Worm (Caenorhabditis elegans) whole organism, L1 larva: ENCODE data around the gene Y67D8B.2.

Source experiments
- C16A3.4 ChIP-seq: fragments of 150-350 bp; optimal IDR thresholded peaks from 2 replicates; lab custom pipeline; 2014; ENCODE audit warnings: missing biosample characterization, missing genetic modification characterization
- F16B12.6 ChIP-seq: fragments of 150-350 bp; optimal IDR thresholded peaks from 2 replicates; lab custom pipeline; 2014; ENCODE audit warnings: missing biosample characterization, missing genetic modification characterization
- aha-1 ChIP-seq: fragments of 150-350 bp; optimal IDR thresholded peaks from 2 replicates; lab custom pipeline; 2014; ENCODE audit warnings: missing biosample characterization, missing genetic modification characterization
- aly-2 ChIP-seq: fragments of 150-350 bp; optimal IDR thresholded peaks from 2 replicates; lab custom pipeline; 2014; ENCODE audit warnings: missing biosample characterization, missing genetic modification characterization
- blmp-1 ChIP-seq: fragments of 150-350 bp; optimal IDR thresholded peaks from 2 replicates; lab custom pipeline; 2014; ENCODE audit warnings: missing biosample characterization, missing genetic modification characterization
- ceh-63 ChIP-seq: fragments of 200-800 bp; sonication (Bioruptor generic); optimal IDR thresholded peaks from 2 replicates; lab custom pipeline; 2018; ENCODE audit warnings: mild to moderate bottlenecking, missing genetic modification characterization, missing compliant biosample characterization
- ceh-8 ChIP-seq: fragments of 200-800 bp; sonication (Bioruptor generic); optimal IDR thresholded peaks from 2 replicates; lab custom pipeline; 2018; ENCODE audit warnings: mild to moderate bottlenecking, missing genetic modification characterization, moderate library complexity, missing compliant biosample characterization
- ceh-82 ChIP-seq, 3 experiments: fragments of 150-350 bp in 1 of 3; sonication (generic microtip) in 2 of 3; optimal IDR thresholded peaks; 2 replicates each; lab custom pipeline; 2014 to 2017; ENCODE audit warnings: missing biosample characterization in 3 of 3, missing genetic modification characterization in 3 of 3
- ces-1 ChIP-seq: fragments of 150-350 bp; optimal IDR thresholded peaks from 2 replicates; lab custom pipeline; 2014; ENCODE audit warnings: missing biosample characterization, missing genetic modification reagents, missing genetic modification characterization
- dpl-1 ChIP-seq, 3 experiments: fragments of 150-350 bp in 2 of 3; sonication (generic microtip) in 1 of 3; optimal IDR thresholded peaks; 2 replicates each; lab custom pipeline; 2014 to 2017; ENCODE audit warnings: missing biosample characterization in 3 of 3, missing genetic modification characterization in 3 of 3, missing genetic modification reagents in 3 of 3
- egl-13 ChIP-seq: sonication (generic microtip); optimal IDR thresholded peaks from 2 replicates; lab custom pipeline; 2016; ENCODE audit warnings: missing genotype, missing genetic modification reagents, missing genetic modification characterization, missing compliant biosample characterization
- elt-2 ChIP-seq: sonication (generic microtip); optimal IDR thresholded peaks from 2 replicates; lab custom pipeline; 2016; ENCODE audit warnings: missing genetic modification characterization, mild to moderate bottlenecking, inconsistent platforms, missing compliant biosample characterization, missing genetic modification reagents
- elt-3 ChIP-seq, 6 experiments: fragments of 150-350 bp in 1 of 6; sonication (generic microtip); optimal IDR thresholded peaks; 2 replicates each; lab custom pipeline; 2017 to 2018; ENCODE audit warnings: missing biosample characterization in 6 of 6, missing genetic modification characterization in 6 of 6, inconsistent platforms in 1 of 6
- fkh-8 ChIP-seq: sonication (generic microtip); optimal IDR thresholded peaks from 2 replicates; lab custom pipeline; 2016; ENCODE audit warnings: mild to moderate bottlenecking, missing genetic modification characterization, missing compliant biosample characterization
- fos-1 ChIP-seq: fragments of 150-350 bp; optimal IDR thresholded peaks from 2 replicates; lab custom pipeline; 2014; ENCODE audit warnings: missing biosample characterization, missing genetic modification characterization
- grh-1 ChIP-seq: fragments of 200-800 bp; sonication (Bioruptor generic); IDR thresholded peaks from 2 replicates; pipeline ENCODE4 v1.3.6; 2022; ENCODE audit warnings: missing genetic modification reagents, missing genetic modification characterization, missing compliant biosample characterization
- hpl-2 ChIP-seq: fragments of 150-350 bp; optimal IDR thresholded peaks from 2 replicates; lab custom pipeline; 2014; ENCODE audit warnings: missing biosample characterization, missing genetic modification reagents, missing genetic modification characterization
- lin-14 ChIP-seq: fragments of 200-800 bp; sonication (Bioruptor generic); optimal IDR thresholded peaks from 2 replicates; lab custom pipeline; 2018; ENCODE audit warnings: mild to moderate bottlenecking, missing genetic modification characterization, moderate library complexity, missing compliant biosample characterization
- lin-15B ChIP-seq: fragments of 150-350 bp; sonication (generic microtip); optimal IDR thresholded peaks from 3 replicates; lab custom pipeline; 2014; ENCODE audit warnings: missing biosample characterization, missing genetic modification characterization
- lin-35 ChIP-seq, 2 experiments: fragments of 150-350 bp; optimal IDR thresholded peaks; 2 replicates each; lab custom pipeline; 2014; ENCODE audit warnings: missing biosample characterization in 2 of 2, missing genetic modification characterization in 2 of 2, missing genetic modification reagents in 2 of 2
- lir-3 ChIP-seq: sonication (generic microtip); optimal IDR thresholded peaks from 2 replicates; lab custom pipeline; 2016; ENCODE audit warnings: mild to moderate bottlenecking, missing genetic modification characterization, moderate library complexity, missing compliant biosample characterization; ENCODE audit not compliant: poor library complexity
- lsy-2 ChIP-seq, 2 experiments: fragments of 150-350 bp; optimal IDR thresholded peaks; 2 replicates each; lab custom pipeline; 2014; ENCODE audit warnings: missing biosample characterization in 2 of 2, missing genetic modification characterization in 2 of 2
- mab-9 ChIP-seq: fragments of 200-800 bp; sonication (Bioruptor generic); IDR thresholded peaks from 2 replicates; pipeline ENCODE4 v1.3.6; 2022; ENCODE audit warnings: missing genetic modification reagents, missing genetic modification characterization, missing compliant biosample characterization
- nhr-12 ChIP-seq: sonication (generic microtip); optimal IDR thresholded peaks from 2 replicates; lab custom pipeline; 2017; ENCODE audit warnings: missing biosample characterization, missing genetic modification characterization
- nhr-19 ChIP-seq: fragments of 200-800 bp; sonication (Bioruptor generic); conservative IDR thresholded peaks from 2 replicates; pipeline ENCODE4 v1.3.6; 2022; ENCODE audit warnings: missing genetic modification characterization, missing compliant biosample characterization
- nhr-20 ChIP-seq: sonication (generic microtip); optimal IDR thresholded peaks from 2 replicates; lab custom pipeline; 2016; ENCODE audit warnings: mild to moderate bottlenecking, missing genetic modification characterization, missing compliant biosample characterization
- nhr-84 ChIP-seq: sonication (generic microtip); optimal IDR thresholded peaks from 2 replicates; lab custom pipeline; 2017; ENCODE audit warnings: missing biosample characterization, missing genetic modification characterization
- nhr-85 ChIP-seq: sonication (generic microtip); peaks from one replicate; lab custom pipeline; 2016; ENCODE audit warnings: missing genetic modification characterization, inconsistent platforms, missing compliant biosample characterization
- nhr-90 ChIP-seq: sonication (generic microtip); optimal IDR thresholded peaks from 2 replicates; lab custom pipeline; 2016; ENCODE audit warnings: mild to moderate bottlenecking, missing genetic modification characterization, missing compliant biosample characterization; ENCODE audit not compliant: poor library complexity
- pag-3 ChIP-seq: sonication (generic microtip); optimal IDR thresholded peaks from 2 replicates; lab custom pipeline; 2017; ENCODE audit warnings: missing genetic modification characterization, mild to moderate bottlenecking, missing compliant biosample characterization, antibody characterized with exemption, borderline replicate concordance; ENCODE audit not compliant: insufficient read depth
- pax-3 ChIP-seq: fragments of 200-800 bp; sonication (Bioruptor generic); optimal IDR thresholded peaks from 2 replicates; lab custom pipeline; 2018; ENCODE audit warnings: mild to moderate bottlenecking, missing genetic modification characterization, moderate library complexity, missing compliant biosample characterization
- pqm-1 ChIP-seq: sonication (generic microtip); optimal IDR thresholded peaks from 3 replicates; lab custom pipeline; 2017; ENCODE audit warnings: missing biosample characterization, missing genetic modification characterization
- rnt-1 ChIP-seq: sonication (generic microtip); optimal IDR thresholded peaks from 2 replicates; lab custom pipeline; 2016; ENCODE audit warnings: mild to moderate bottlenecking, missing genetic modification characterization, moderate library complexity, missing compliant biosample characterization
- snu-23 ChIP-seq: sonication (generic microtip); optimal IDR thresholded peaks from 2 replicates; lab custom pipeline; 2016; ENCODE audit warnings: missing genetic modification characterization, missing compliant biosample characterization
- sox-4 ChIP-seq: sonication (generic microtip); optimal IDR thresholded peaks from 2 replicates; lab custom pipeline; 2016; ENCODE audit warnings: missing genetic modification characterization, missing compliant biosample characterization
- sptf-1 ChIP-seq: fragments of 150-350 bp; optimal IDR thresholded peaks from 2 replicates; lab custom pipeline; 2014; ENCODE audit warnings: missing biosample characterization, missing genetic modification characterization
- sup-37 ChIP-seq: fragments of 200-800 bp; sonication (Bioruptor generic); optimal IDR thresholded peaks from 2 replicates; lab custom pipeline; 2018; ENCODE audit warnings: mild to moderate bottlenecking, missing genetic modification characterization, missing compliant biosample characterization
- swsn-7 ChIP-seq: sonication (generic microtip); optimal IDR thresholded peaks from 2 replicates; lab custom pipeline; 2016; ENCODE audit warnings: missing genetic modification characterization, missing compliant biosample characterization
- tlp-1 ChIP-seq: fragments of 150-350 bp; optimal IDR thresholded peaks from 2 replicates; lab custom pipeline; 2014; ENCODE audit warnings: missing biosample characterization, missing genetic modification characterization
- unc-130 ChIP-seq: fragments of 150-350 bp; optimal IDR thresholded peaks from 2 replicates; lab custom pipeline; 2017; ENCODE audit warnings: missing biosample characterization, missing genetic modification characterization, inconsistent platforms
- unc-62 ChIP-seq: fragments of 150-350 bp; optimal IDR thresholded peaks from 2 replicates; lab custom pipeline; 2014; ENCODE audit warnings: missing biosample characterization, missing genetic modification reagents, missing genetic modification characterization
- unc-98 ChIP-seq: fragments of 200-800 bp; sonication (Bioruptor generic); IDR thresholded peaks from 2 replicates; pipeline ENCODE4 v1.3.6; 2022; ENCODE audit warnings: missing genetic modification characterization, missing compliant biosample characterization
- vab-15 ChIP-seq: sonication (generic microtip); optimal IDR thresholded peaks from 2 replicates; lab custom pipeline; 2017; ENCODE audit warnings: missing genotype, mild to moderate bottlenecking, missing genetic modification characterization, missing compliant biosample characterization
- xbp-1 ChIP-seq: sonication (generic microtip); optimal IDR thresholded peaks from 2 replicates; lab custom pipeline; 2016; ENCODE audit warnings: missing genetic modification characterization, missing compliant biosample characterization
- zag-1 ChIP-seq: fragments of 150-350 bp; optimal IDR thresholded peaks from 2 replicates; lab custom pipeline; 2014; ENCODE audit warnings: missing biosample characterization, missing genetic modification characterization
- zip-4 ChIP-seq: fragments of 200-800 bp; sonication (Bioruptor generic); optimal IDR thresholded peaks from 2 replicates; lab custom pipeline; 2018; ENCODE audit warnings: mild to moderate bottlenecking, missing genetic modification characterization, moderate library complexity, missing compliant biosample characterization
- ztf-4 ChIP-seq: fragments of 150-350 bp; optimal IDR thresholded peaks from 2 replicates; lab custom pipeline; 2014; ENCODE audit warnings: missing biosample characterization, missing genetic modification characterization

The Y67D8B.2 gene

ce11 chrIV:3166896-3167295, 24.5 kb downstream of the Y67D8B.2 start (continued):
- TF ChIP-seq elt-3 (tag; optimal IDR thresholded peaks at IDR 0.05; lab: Kevin White, UChicago) (no peak), dpl-1 (GFP tag; optimal IDR thresholded peaks at IDR 0.05; lab: Kevin White, UChicago) (no peak), egl-13 (tag; lab: Kevin White, UChicago) (no peak), elt-2 (tag; lab: Kevin White, UChicago) (peak; percentile 39), nhr-84 (tag; lab: Kevin White, UChicago) (no peak), nhr-12 (tag; lab: Kevin White, UChicago) (no peak), zip-4 (GFP tag; lab: Kevin White, UChicago) (no peak), grh-1 (no peak)
- TF ChIP-seq, all 84 proteins: peak for 11

ce11 chrIV:3165365-3165764, 26.0 kb downstream of the Y67D8B.2 start:
- no peak for TF ChIP-seq tlp-1 (tag; lab: Kevin White, UChicago)
- TF ChIP-seq ceh-82 (tag; optimal IDR thresholded peaks at IDR 0.05; lab: Kevin White, UChicago), result no peak
- no peak for TF ChIP-seq nhr-12 (tag; lab: Kevin White, UChicago)
- TF ChIP-seq blmp-1 (tag; lab: Kevin White, UChicago), result peak; percentile 8
- TF ChIP-seq zag-1 (tag; lab: Kevin White, UChicago), result no peak
- TF ChIP-seq fkh-8 (tag; lab: Kevin White, UChicago), result no peak
- TF ChIP-seq ces-1 (GFP tag; lab: Kevin White, UChicago), result no peak
- no peak for TF ChIP-seq lin-35 (GFP tag; optimal IDR thresholded peaks at IDR 0.05; lab: Kevin White, UChicago)
- TF ChIP-seq pag-3 (tag; lab: Kevin White, UChicago), result no peak
- TF ChIP-seq dpl-1 (GFP tag; optimal IDR thresholded peaks at IDR 0.05; lab: Kevin White, UChicago), result no peak
- TF ChIP-seq C16A3.4, result no peak
- no peak for TF ChIP-seq ztf-4 (tag; lab: Kevin White, UChicago)
- TF ChIP-seq pqm-1 (tag; lab: Kevin White, UChicago), result no peak
- TF ChIP-seq swsn-7 (tag; lab: Kevin White, UChicago), result no peak
- no peak for TF ChIP-seq unc-98 (GFP tag; lab: Robert Waterston, UW)
- peak; percentile 1 for TF ChIP-seq lin-14
- no peak for TF ChIP-seq xbp-1 (tag; lab: Kevin White, UChicago)
- no peak for TF ChIP-seq nhr-19 (GFP tag; lab: Robert Waterston, UW)
- no peak for TF ChIP-seq sptf-1 (tag; lab: Kevin White, UChicago)
- TF ChIP-seq nhr-85 (tag; lab: Kevin White, UChicago), result peak; percentile 81

- TF ChIP-seq tlp-1 (tag; lab: Kevin White, UChicago), result no peak
- TF ChIP-seq ceh-8 (GFP tag; lab: Kevin White, UChicago), result peak; percentile 2
- TF ChIP-seq pag-3 (tag; lab: Kevin White, UChicago), result peak; percentile 70
- peak in 1 of 2 experiments; percentile 23 for TF ChIP-seq lin-35 (GFP tag; optimal IDR thresholded peaks at IDR 0.05; lab: Kevin White, UChicago)
- TF ChIP-seq unc-62, result no peak
- TF ChIP-seq nhr-84 (tag; lab: Kevin White, UChicago), result no peak
- no peak for TF ChIP-seq vab-15 (tag; lab: Kevin White, UChicago)
- no peak for TF ChIP-seq ceh-63 (GFP tag; lab: Kevin White, UChicago)
- TF ChIP-seq nhr-90 (tag; lab: Kevin White, UChicago), result no peak
- TF ChIP-seq fkh-8 (tag; lab: Kevin White, UChicago), result no peak
- TF ChIP-seq sox-4 (tag; lab: Kevin White, UChicago), result no peak
- TF ChIP-seq elt-3 (tag; optimal IDR thresholded peaks at IDR 0.05; lab: Kevin White, UChicago), result no peak
- TF ChIP-seq lin-15B (tag; lab: Kevin White, UChicago), result no peak
- TF ChIP-seq aha-1 (tag; lab: Kevin White, UChicago), result no peak
- TF ChIP-seq snu-23 (GFP tag; lab: Kevin White, UChicago), result peak; percentile 20
- TF ChIP-seq unc-130 (tag; lab: Kevin White, UChicago), result no peak
- no peak for TF ChIP-seq lir-3 (tag; lab: Kevin White, UChicago)
- TF ChIP-seq pqm-1 (tag; lab: Kevin White, UChicago), result no peak
- TF ChIP-seq mab-9 (GFP tag; lab: Robert Waterston, UW), result no peak
- TF ChIP-seq hpl-2, result no peak
- TF ChIP-seq F16B12.6, result no peak
- no peak for TF ChIP-seq pax-3 (tag; lab: Kevin White, UChicago)
- TF ChIP-seq lsy-2 (tag; optimal IDR thresholded peaks at IDR 0.05; lab: Kevin White, UChicago), result peak in 1 of 2 experiments; percentile 23
- no peak for TF ChIP-seq aly-2 (tag; lab: Kevin White, UChicago)
- no peak for TF ChIP-seq nhr-19 (GFP tag; lab: Robert Waterston, UW)
- TF ChIP-seq rnt-1, result peak; percentile 26
- TF ChIP-seq zip-4 (GFP tag; lab: Kevin White, UChicago), result no peak
- peak; percentile 2 for TF ChIP-seq nhr-20 (tag; lab: Kevin White, UChicago)
- peak; percentile 66 for TF ChIP-seq lin-14
- no peak for TF ChIP-seq sup-37 (GFP tag; lab: Kevin White, UChicago)
- no peak for TF ChIP-seq C16A3.4
- TF ChIP-seq fos-1 (tag; lab: Kevin White, UChicago), result no peak
These were observed 27.8 kb downstream of the Y67D8B.2 start for ce11 chrIV:3163562-3163961.
